Worm (Caenorhabditis elegans): ENCODE measurements around the gene asp-13.

DNA sequence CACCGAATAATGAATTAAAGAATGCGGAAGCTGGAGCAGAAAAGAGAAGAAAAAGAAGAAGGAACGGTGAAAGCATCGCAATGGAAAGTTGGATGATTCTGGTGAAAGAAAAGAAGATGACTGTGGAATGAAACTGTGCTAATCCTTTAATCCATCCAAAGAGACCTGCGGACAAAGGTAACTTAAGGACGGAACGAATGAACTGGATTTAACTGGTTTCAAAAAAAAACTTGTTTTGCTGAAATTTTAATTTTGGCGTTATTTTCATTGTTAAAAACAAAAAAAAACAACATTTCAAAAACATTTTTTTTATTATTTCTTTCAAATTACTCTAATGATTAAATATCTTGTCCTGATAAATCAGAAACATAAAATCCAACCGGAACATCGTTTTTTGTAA is 6.1 kb downstream of the asp-13 start, which contains the start of gene grl-12:
- TF ChIP-seq nhr-10 (tag; optimal IDR thresholded peaks at IDR 0.05) = no peak
- no peak for TF ChIP-seq snpc-1.2 (GFP tag; IDR thresholded peaks at IDR 0.05)
- no peak for TF ChIP-seq dmd-6 (GFP tag; IDR thresholded peaks at IDR 0.05)
- TF ChIP-seq Y48G9A.11 (GFP tag; IDR thresholded peaks at IDR 0.05) = no peak
- no peak for TF ChIP-seq ZK337.2 (GFP tag; IDR thresholded peaks at IDR 0.05)
- TF ChIP-seq daf-12 (tag; optimal IDR thresholded peaks at IDR 0.05) = no peak
- no peak for TF ChIP-seq unc-62 (GFP tag; optimal IDR thresholded peaks at IDR 0.05 in 1 of 2)
- no peak for TF ChIP-seq unc-62 (tag; optimal IDR thresholded peaks at IDR 0.05)
- no peak for TF ChIP-seq nhr-237 (tag; optimal IDR thresholded peaks at IDR 0.05)
